Worm (Caenorhabditis elegans): ENCODE measurements around the gene gly-3.

DNA sequence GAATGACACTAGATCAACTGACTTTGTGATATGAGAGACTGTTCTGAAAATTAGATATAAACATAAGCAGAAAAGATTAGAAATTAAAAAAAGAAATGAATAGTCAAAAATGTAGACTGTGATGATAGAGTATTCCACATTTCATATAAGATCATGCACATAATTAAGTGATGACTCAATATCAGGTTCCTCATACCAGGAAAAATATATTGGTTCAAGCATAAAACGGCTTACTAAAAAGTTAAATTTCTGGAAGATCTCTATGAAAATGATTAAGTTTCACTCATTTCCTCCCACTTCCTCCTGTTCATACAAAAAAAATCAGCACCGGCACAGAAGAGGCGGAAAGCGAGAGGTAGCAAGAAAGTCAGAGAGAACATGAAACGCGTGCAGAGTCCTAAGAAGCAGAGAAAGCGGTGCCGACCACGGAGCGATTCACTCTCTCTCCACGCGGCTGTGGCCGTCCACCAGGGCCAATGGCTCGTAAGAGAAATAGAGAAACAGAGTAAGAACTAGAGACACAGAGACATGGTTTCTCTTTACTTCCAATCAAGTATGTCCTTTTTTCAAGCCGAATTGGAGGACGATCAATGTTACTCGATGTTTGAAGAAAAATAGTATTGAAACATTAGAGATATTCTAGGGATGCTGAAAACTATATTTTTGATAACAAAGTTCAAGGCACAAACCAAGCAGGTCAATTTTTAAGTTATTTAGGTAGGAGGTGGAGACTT, 25.8 kb downstream of the gly-3 start, which contains the start of the genes ZK688.5 and fahd-1:
- TF ChIP-seq unc-130 (tag; optimal IDR thresholded peaks at IDR 0.05) (no peak), lin-39 (tag; optimal IDR thresholded peaks at IDR 0.05) (no peak), tbx-2 (tag; optimal IDR thresholded peaks at IDR 0.05) (peak; percentile 62), mep-1 (tag; optimal IDR thresholded peaks at IDR 0.05) (peak; percentile 70), nhr-85 (tag) (peak; percentile 79), ztf-4 (tag; optimal IDR thresholded peaks at IDR 0.05) (peak; percentile 34)
